Worm (Caenorhabditis elegans) whole organism, mixed stage, embryonic: ENCODE measurements around the gene txt-8.

ENCODE experiments used
- ces-1 ChIP-seq: fragments of 150-350 bp; optimal IDR thresholded peaks from 2 replicates; lab custom pipeline; 2014; ENCODE audit warnings: missing biosample characterization, missing genetic modification reagents, missing genetic modification characterization
- nhr-237 ChIP-seq: fragments of 150-350 bp; optimal IDR thresholded peaks from 2 replicates; lab custom pipeline; 2014; ENCODE audit warnings: missing biosample characterization, missing genetic modification characterization
- pha-4 ChIP-seq: fragments of 150-350 bp; optimal IDR thresholded peaks from 2 replicates; lab custom pipeline; 2018; ENCODE audit warnings: missing biosample characterization, missing genetic modification reagents, missing genetic modification characterization
- snpc-4 ChIP-seq: fragments of 150-350 bp; optimal IDR thresholded peaks from 2 replicates; lab custom pipeline; 2014; ENCODE audit warnings: missing biosample characterization, missing genetic modification characterization

- TF ChIP-seq nhr-237 (tag; lab: Kevin White, UChicago): no peak
- no peak for TF ChIP-seq pha-4 (tag; lab: Kevin White, UChicago)
- TF ChIP-seq ces-1 (GFP tag; lab: Kevin White, UChicago): no peak
- TF ChIP-seq snpc-4 (tag; lab: Kevin White, UChicago): no peak
These were observed 4.0 kb upstream of the txt-8 start, which contains the start of gene srh-207 for ce11 chrV:18410142-18410541.
